Worm (Caenorhabditis elegans) whole organism, young adult: Measurements from ENCODE around the gene inx-9.

ENCODE experiments used
- D2030.7 ChIP-seq: fragments of 200-800 bp; sonication (Bioruptor generic); IDR thresholded peaks from 2 replicates; pipeline ENCODE4 v1.3.6; 2022; ENCODE audit warnings: missing genetic modification reagents, missing genetic modification characterization, missing compliant biosample characterization
- F57A8.1 ChIP-seq: fragments of 200-800 bp; sonication (Bioruptor generic); optimal IDR thresholded peaks from 2 replicates; lab custom pipeline; 2018; ENCODE audit warnings: mild to moderate bottlenecking, missing genetic modification characterization, moderate library complexity, missing compliant biosample characterization
- ama-1 ChIP-seq, 3 experiments: fragments of 150-350 bp in 1 of 3; sonication (generic microtip) in 2 of 3; optimal IDR thresholded peaks; 2 replicates each; lab custom pipeline; 2014 to 2018; ENCODE audit warnings: missing biosample characterization in 2 of 3, missing genetic modification characterization in 2 of 3, missing genetic modification reagents in 2 of 3
- egl-18 ChIP-seq: fragments of 200-800 bp; sonication (Bioruptor generic); IDR thresholded peaks from 2 replicates; pipeline ENCODE4 v1.3.6; 2022; ENCODE audit warnings: missing genetic modification reagents, missing genetic modification characterization, missing compliant biosample characterization
- hmg-20 ChIP-seq: fragments of 200-800 bp; sonication (Bioruptor generic); IDR thresholded peaks from 2 replicates; pipeline ENCODE4 v1.3.6; 2022; ENCODE audit warnings: missing genetic modification reagents, missing genetic modification characterization, missing compliant biosample characterization
- lin-35 ChIP-seq, 3 experiments: fragments of 150-350 bp in 2 of 3; sonication (generic microtip) in 1 of 3; optimal IDR thresholded peaks; 2 replicates each; lab custom pipeline; 2014 to 2018; ENCODE audit warnings: missing biosample characterization in 3 of 3, missing genetic modification characterization in 3 of 3, missing genetic modification reagents in 3 of 3
- nfya-2 ChIP-seq: fragments of 200-800 bp; sonication (Bioruptor generic); IDR thresholded peaks from 2 replicates; pipeline ENCODE4 v1.3.6; 2022; ENCODE audit warnings: missing genetic modification reagents, missing genetic modification characterization, missing compliant biosample characterization
- nfyb-1 ChIP-seq: fragments of 200-800 bp; sonication (Bioruptor generic); IDR thresholded peaks from 2 replicates; pipeline ENCODE4 v1.3.6; 2022; ENCODE audit warnings: missing genetic modification reagents, missing genetic modification characterization, missing compliant biosample characterization
- pha-4 ChIP-seq: fragments of 150-350 bp; sonication (generic microtip); optimal IDR thresholded peaks from 2 replicates; lab custom pipeline; 2014; ENCODE audit warnings: missing biosample characterization, missing genetic modification reagents, missing genetic modification characterization
- sdz-38 ChIP-seq: sonication (generic microtip); optimal IDR thresholded peaks from 2 replicates; lab custom pipeline; 2016; ENCODE audit warnings: missing genotype, missing genetic modification characterization, missing compliant biosample characterization
- snpc-4 ChIP-seq, 5 experiments: fragments of 150-350 bp in 1 of 5; sonication (generic microtip) in 4 of 5; optimal IDR thresholded peaks; 2 replicates each; lab custom pipeline; 2014 to 2018; ENCODE audit warnings: missing genetic modification characterization in 5 of 5, missing biosample characterization in 3 of 5, antibody characterized with exemption in 2 of 5, mild to moderate bottlenecking in 2 of 5, missing compliant biosample characterization in 2 of 5, missing genotype in 2 of 5, moderate library complexity in 2 of 5, missing genetic modification reagents in 1 of 5

DNA sequence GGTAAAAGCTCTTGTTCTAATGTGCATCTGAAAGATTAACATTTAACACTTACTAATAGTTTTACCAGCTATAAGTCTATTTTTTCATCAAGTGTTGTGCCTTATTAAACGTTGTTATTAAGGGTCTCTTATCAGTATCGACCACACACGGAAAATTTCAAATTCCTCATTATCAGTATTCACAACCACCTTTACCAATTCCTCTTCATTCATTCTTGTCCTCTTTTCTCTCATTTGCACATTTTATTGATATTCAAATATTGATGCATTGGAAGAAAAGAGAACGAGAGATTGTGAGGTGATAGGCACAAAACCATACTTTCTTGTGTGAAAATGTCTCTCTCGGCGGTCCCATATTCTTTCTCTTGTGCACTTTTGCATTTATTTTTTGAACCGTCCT, 45.7 kb downstream of the inx-9 start:
- no peak for TF ChIP-seq nfyb-1
- no peak for TF ChIP-seq hmg-20 (GFP tag; lab: Robert Waterston, UW)
- TF ChIP-seq pha-4 (tag; lab: Kevin White, UChicago), result no peak
- TF ChIP-seq ama-1 (optimal IDR thresholded peaks at IDR 0.05; lab: Kevin White, UChicago), result no peak
- no peak for TF ChIP-seq ama-1 (GFP tag; optimal IDR thresholded peaks at IDR 0.05; lab: Kevin White, UChicago)
- no peak for TF ChIP-seq lin-35 (GFP tag; optimal IDR thresholded peaks at IDR 0.05; lab: Kevin White, UChicago)
- TF ChIP-seq sdz-38 (tag; lab: Kevin White, UChicago), result no peak
- TF ChIP-seq D2030.7 (GFP tag; lab: Robert Waterston, UW), result no peak
- no peak for TF ChIP-seq snpc-4 (GFP tag; optimal IDR thresholded peaks at IDR 0.05; lab: Kevin White, UChicago)
- no peak for TF ChIP-seq snpc-4 (tag; optimal IDR thresholded peaks at IDR 0.05; lab: Kevin White, UChicago)
- no peak for TF ChIP-seq F57A8.1 (GFP tag; lab: Kevin White, UChicago)
- no peak for TF ChIP-seq egl-18 (GFP tag; lab: Robert Waterston, UW)
- TF ChIP-seq nfya-2, result no peak
